Fruit fly (Drosophila melanogaster): Measurements from ENCODE around the gene Gnpnat.
A peak's percentile ranks its signal among the peaks of the same experiment; 100 is the strongest.

DNA sequence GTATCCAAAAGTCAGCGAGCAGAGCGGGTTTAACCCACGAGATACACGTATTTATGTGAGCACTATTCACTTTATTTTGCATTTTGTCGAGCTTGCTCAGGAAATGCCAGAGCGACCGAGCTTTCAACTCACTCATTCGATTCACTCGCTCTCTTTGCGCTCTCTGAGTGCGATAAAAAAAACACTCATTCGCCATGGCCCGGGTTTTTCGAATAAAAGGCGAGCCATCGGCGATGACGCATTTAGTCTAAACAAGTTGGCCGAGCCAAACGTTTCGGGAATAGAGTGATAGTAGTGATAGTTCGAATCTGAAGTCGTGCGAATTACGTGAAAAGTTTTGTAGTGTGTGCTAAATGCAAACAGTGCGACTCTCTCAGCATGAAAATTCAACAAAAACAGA lies 44.3 kb downstream of the Gnpnat start:
- TF ChIP-seq cic (GFP tag; optimal IDR thresholded peaks at IDR 0.05) (peak; percentile 86), CG11617 (GFP tag; optimal IDR thresholded peaks at IDR 0.05) (peak; percentile 42), pad (GFP tag; optimal IDR thresholded peaks at IDR 0.05) (peak; percentile 10), Hr96 (GFP tag; optimal IDR thresholded peaks at IDR 0.05) (no peak), Clk (GFP tag; optimal IDR thresholded peaks at IDR 0.05) (no peak), CG33017 (tag; optimal IDR thresholded peaks at IDR 0.05) (peak; percentile 57), cnc (optimal IDR thresholded peaks at IDR 0.05) (no peak), Mnt (GFP tag; optimal IDR thresholded peaks at IDR 0.05) (peak; percentile 82), Crg-1 (GFP tag; optimal IDR thresholded peaks at IDR 0.05) (peak; percentile 3), toe (GFP tag; optimal IDR thresholded peaks at IDR 0.05) (peak; percentile 39), CG7101 (tag; optimal IDR thresholded peaks at IDR 0.05) (peak; percentile 58), kay (GFP tag; ENCODE audit: borderline replicate concordance) (no peak), CG1620 (GFP tag; optimal IDR thresholded peaks at IDR 0.05) (no peak), CG5204 (GFP tag; optimal IDR thresholded peaks at IDR 0.05) (no peak)

Measured in whole organism, adult.